Fruit fly (Drosophila melanogaster) whole organism: Measurements from ENCODE around the gene CG33108.

Experiments used
- Dll ChIP-seq: fragments of >200 bp; optimal IDR thresholded peaks from 2 replicates; lab custom pipeline; 2017
- pan ChIP-seq: fragments of >200 bp; optimal IDR thresholded peaks from 2 replicates; lab custom pipeline; 2017
- psq ChIP-seq: fragments of >200 bp; optimal IDR thresholded peaks from 2 replicates; lab custom pipeline; 2017
- usp ChIP-seq: fragments of >200 bp; optimal IDR thresholded peaks from 2 replicates; lab custom pipeline; 2017; ENCODE audit warnings: missing biosample characterization, missing genetic modification characterization, mixed read lengths

DNA sequence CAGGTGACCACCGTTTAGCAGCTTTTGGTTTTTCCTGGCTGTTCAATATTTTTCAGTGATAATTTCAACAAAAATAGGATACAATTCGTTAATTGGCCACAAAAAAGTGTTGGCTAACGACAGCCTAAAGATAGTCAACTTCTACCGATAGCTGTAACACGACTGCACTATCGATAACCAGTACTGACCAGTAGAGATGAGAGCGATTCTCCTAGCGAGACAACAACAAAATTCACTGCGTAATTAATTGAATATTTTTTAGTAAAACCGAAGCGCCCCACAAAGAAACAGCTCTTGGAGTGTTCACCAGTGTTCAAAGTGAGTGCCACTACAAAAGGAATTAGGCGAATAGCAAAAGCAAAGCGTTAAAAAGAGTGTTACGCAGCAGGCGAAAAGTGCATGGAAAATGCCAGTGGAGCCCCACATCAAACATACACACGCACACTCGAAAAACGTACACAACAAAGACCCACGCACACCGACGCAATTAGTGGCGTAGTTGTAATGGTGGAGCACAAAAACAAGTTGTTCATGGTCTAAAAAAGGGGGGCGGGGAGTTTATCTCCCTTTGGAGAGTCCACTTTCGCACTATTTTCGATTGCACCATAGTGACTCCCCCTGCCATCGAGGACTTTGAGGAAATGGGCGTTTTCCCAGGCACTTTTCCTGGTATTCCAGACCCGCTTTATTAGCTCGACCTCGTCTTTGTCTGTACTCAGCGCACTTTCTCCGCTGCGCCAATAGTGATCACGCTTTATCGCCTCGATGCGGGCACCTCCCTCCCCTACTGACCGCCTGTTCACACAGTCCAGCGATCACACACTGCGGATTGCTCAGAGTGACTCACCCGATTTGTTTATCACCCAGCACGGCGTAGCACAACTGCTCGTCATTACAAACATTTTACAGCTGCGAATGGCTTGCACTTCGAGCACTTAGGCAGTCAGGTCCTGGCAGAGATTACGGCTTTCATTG is 2.3 kb upstream of the CG33108 start, which contains the start of the genes Epp and Rab7:
- no peak for TF ChIP-seq usp (GFP tag; lab: Kevin White, UChicago)
- TF ChIP-seq psq, result no peak
- TF ChIP-seq Dll (lab: Kevin White, UChicago), result no peak
- no peak for TF ChIP-seq pan
